Worm (Caenorhabditis elegans) whole organism, L1 larva: ENCODE data around the gene nlp-35.

Experiments
- F16B12.6 ChIP-seq: fragments of 150-350 bp; optimal IDR thresholded peaks from 2 replicates; lab custom pipeline; 2014; ENCODE audit warnings: missing biosample characterization, missing genetic modification characterization
- aha-1 ChIP-seq: fragments of 150-350 bp; optimal IDR thresholded peaks from 2 replicates; lab custom pipeline; 2014; ENCODE audit warnings: missing biosample characterization, missing genetic modification characterization
- alr-1 ChIP-seq: fragments of 200-800 bp; sonication (Bioruptor generic); optimal IDR thresholded peaks from 2 replicates; lab custom pipeline; 2018; ENCODE audit warnings: borderline replicate concordance, mild to moderate bottlenecking, missing genetic modification characterization, missing compliant biosample characterization
- aly-2 ChIP-seq: fragments of 150-350 bp; optimal IDR thresholded peaks from 2 replicates; lab custom pipeline; 2014; ENCODE audit warnings: missing biosample characterization, missing genetic modification characterization
- ama-1 ChIP-seq: fragments of 150-350 bp; optimal IDR thresholded peaks from 2 replicates; lab custom pipeline; 2014
- blmp-1 ChIP-seq: fragments of 150-350 bp; optimal IDR thresholded peaks from 2 replicates; lab custom pipeline; 2014; ENCODE audit warnings: missing biosample characterization, missing genetic modification characterization
- ceh-63 ChIP-seq: fragments of 200-800 bp; sonication (Bioruptor generic); optimal IDR thresholded peaks from 2 replicates; lab custom pipeline; 2018; ENCODE audit warnings: mild to moderate bottlenecking, missing genetic modification characterization, missing compliant biosample characterization
- ceh-82 ChIP-seq, 3 experiments: fragments of 150-350 bp in 1 of 3; sonication (generic microtip) in 2 of 3; optimal IDR thresholded peaks; 2 replicates each; lab custom pipeline; 2014 to 2017; ENCODE audit warnings: missing biosample characterization in 3 of 3, missing genetic modification characterization in 3 of 3
- dsc-1 ChIP-seq: sonication (generic microtip); optimal IDR thresholded peaks from 2 replicates; lab custom pipeline; 2016; ENCODE audit warnings: mild to moderate bottlenecking, missing genetic modification characterization, missing compliant biosample characterization
- efl-1 ChIP-seq, 4 experiments: fragments of 150-350 bp; optimal IDR thresholded peaks in 3 of 4; peaks in 1 of 4; 1 replicate in 1 of 4; 2 replicates in 3 of 4; lab custom pipeline; 2014; ENCODE audit warnings: missing biosample characterization in 2 of 4, missing genetic modification characterization in 2 of 4, missing genetic modification reagents in 2 of 4
- efl-3 ChIP-seq: fragments of 200-800 bp; sonication (Bioruptor generic); optimal IDR thresholded peaks from 2 replicates; lab custom pipeline; 2018; ENCODE audit warnings: mild to moderate bottlenecking, missing genetic modification characterization, missing compliant biosample characterization
- egl-13 ChIP-seq: sonication (generic microtip); optimal IDR thresholded peaks from 2 replicates; lab custom pipeline; 2016; ENCODE audit warnings: missing genotype, missing genetic modification reagents, missing genetic modification characterization, missing compliant biosample characterization
- elt-3 ChIP-seq, 6 experiments: fragments of 150-350 bp in 1 of 6; sonication (generic microtip); optimal IDR thresholded peaks; 2 replicates each; lab custom pipeline; 2017 to 2018; ENCODE audit warnings: missing biosample characterization in 6 of 6, missing genetic modification characterization in 6 of 6, inconsistent platforms in 1 of 6
- ets-5 ChIP-seq: fragments of 200-800 bp; sonication (Bioruptor generic); IDR thresholded peaks from 2 replicates; pipeline ENCODE4 v1.3.6; 2022; ENCODE audit warnings: missing genetic modification characterization, missing compliant biosample characterization
- fkh-10 ChIP-seq: sonication (generic microtip); optimal IDR thresholded peaks from 2 replicates; lab custom pipeline; 2017; ENCODE audit warnings: missing biosample characterization, missing genetic modification reagents, missing genetic modification characterization
- fkh-4 ChIP-seq: sonication (generic microtip); optimal IDR thresholded peaks from 2 replicates; lab custom pipeline; 2016; ENCODE audit warnings: missing compliant biosample characterization, missing genetic modification characterization, borderline replicate concordance
- fkh-8 ChIP-seq: sonication (generic microtip); optimal IDR thresholded peaks from 2 replicates; lab custom pipeline; 2016; ENCODE audit warnings: mild to moderate bottlenecking, missing genetic modification characterization, missing compliant biosample characterization
- fos-1 ChIP-seq: fragments of 150-350 bp; optimal IDR thresholded peaks from 2 replicates; lab custom pipeline; 2014; ENCODE audit warnings: missing biosample characterization, missing genetic modification characterization
- grh-1 ChIP-seq: fragments of 200-800 bp; sonication (Bioruptor generic); IDR thresholded peaks from 2 replicates; pipeline ENCODE4 v1.3.6; 2022; ENCODE audit warnings: missing genetic modification reagents, missing genetic modification characterization, missing compliant biosample characterization
- hpl-2 ChIP-seq: fragments of 150-350 bp; optimal IDR thresholded peaks from 2 replicates; lab custom pipeline; 2014; ENCODE audit warnings: missing biosample characterization, missing genetic modification reagents, missing genetic modification characterization
- irx-1 ChIP-seq: sonication (generic microtip); optimal IDR thresholded peaks from 2 replicates; lab custom pipeline; 2016; ENCODE audit warnings: missing genetic modification characterization, missing compliant biosample characterization
- lin-14 ChIP-seq: fragments of 200-800 bp; sonication (Bioruptor generic); optimal IDR thresholded peaks from 2 replicates; lab custom pipeline; 2018; ENCODE audit warnings: mild to moderate bottlenecking, missing genetic modification characterization, moderate library complexity, missing compliant biosample characterization
- lin-39 ChIP-seq: fragments of 150-350 bp; optimal IDR thresholded peaks from 2 replicates; lab custom pipeline; 2014; ENCODE audit warnings: missing biosample characterization, missing genetic modification reagents, missing genetic modification characterization
- mab-9 ChIP-seq: fragments of 200-800 bp; sonication (Bioruptor generic); IDR thresholded peaks from 2 replicates; pipeline ENCODE4 v1.3.6; 2022; ENCODE audit warnings: missing genetic modification reagents, missing genetic modification characterization, missing compliant biosample characterization
- mef-2 ChIP-seq: fragments of 150-350 bp; optimal IDR thresholded peaks from 2 replicates; lab custom pipeline; 2014; ENCODE audit warnings: missing biosample characterization, missing genetic modification characterization
- mep-1 ChIP-seq: fragments of 150-350 bp; optimal IDR thresholded peaks from 2 replicates; lab custom pipeline; 2014; ENCODE audit warnings: missing biosample characterization, missing genetic modification characterization
- nhr-12 ChIP-seq: sonication (generic microtip); optimal IDR thresholded peaks from 2 replicates; lab custom pipeline; 2017; ENCODE audit warnings: missing biosample characterization, missing genetic modification characterization
- nhr-19 ChIP-seq: fragments of 200-800 bp; sonication (Bioruptor generic); conservative IDR thresholded peaks from 2 replicates; pipeline ENCODE4 v1.3.6; 2022; ENCODE audit warnings: missing genetic modification characterization, missing compliant biosample characterization
- nhr-28 ChIP-seq: fragments of 150-350 bp; optimal IDR thresholded peaks from 2 replicates; lab custom pipeline; 2014; ENCODE audit warnings: missing biosample characterization, missing genetic modification characterization
- nhr-47 ChIP-seq: sonication (generic microtip); optimal IDR thresholded peaks from 2 replicates; lab custom pipeline; 2016; ENCODE audit warnings: mild to moderate bottlenecking, missing genetic modification characterization, moderate library complexity, missing compliant biosample characterization
- nhr-71 ChIP-seq: sonication (generic microtip); optimal IDR thresholded peaks from 2 replicates; lab custom pipeline; 2016; ENCODE audit warnings: mild to moderate bottlenecking, missing genetic modification characterization, moderate library complexity, missing compliant biosample characterization
- nhr-77 ChIP-seq: fragments of 150-350 bp; optimal IDR thresholded peaks from 2 replicates; lab custom pipeline; 2014; ENCODE audit warnings: missing biosample characterization, missing genetic modification characterization
- nhr-85 ChIP-seq: sonication (generic microtip); peaks from one replicate; lab custom pipeline; 2016; ENCODE audit warnings: missing genetic modification characterization, inconsistent platforms, missing compliant biosample characterization
- pag-3 ChIP-seq: sonication (generic microtip); optimal IDR thresholded peaks from 2 replicates; lab custom pipeline; 2017; ENCODE audit warnings: missing genetic modification characterization, mild to moderate bottlenecking, missing compliant biosample characterization, antibody characterized with exemption, borderline replicate concordance; ENCODE audit not compliant: insufficient read depth
- pax-3 ChIP-seq: fragments of 200-800 bp; sonication (Bioruptor generic); optimal IDR thresholded peaks from 2 replicates; lab custom pipeline; 2018; ENCODE audit warnings: mild to moderate bottlenecking, missing genetic modification characterization, moderate library complexity, missing compliant biosample characterization
- skn-1 ChIP-seq: fragments of 150-350 bp; optimal IDR thresholded peaks from 2 replicates; lab custom pipeline; 2014; ENCODE audit warnings: missing biosample characterization, missing genetic modification characterization
- snpc-4 ChIP-seq: fragments of 150-350 bp; optimal IDR thresholded peaks from 2 replicates; lab custom pipeline; 2014; ENCODE audit warnings: missing biosample characterization, missing genetic modification characterization
- sox-4 ChIP-seq: sonication (generic microtip); optimal IDR thresholded peaks from 2 replicates; lab custom pipeline; 2016; ENCODE audit warnings: missing genetic modification characterization, missing compliant biosample characterization
- swsn-7 ChIP-seq: sonication (generic microtip); optimal IDR thresholded peaks from 2 replicates; lab custom pipeline; 2016; ENCODE audit warnings: missing genetic modification characterization, missing compliant biosample characterization
- unc-130 ChIP-seq: fragments of 150-350 bp; optimal IDR thresholded peaks from 2 replicates; lab custom pipeline; 2017; ENCODE audit warnings: missing biosample characterization, missing genetic modification characterization, inconsistent platforms
- ztf-11 ChIP-seq, 2 experiments: sonication (generic microtip); optimal IDR thresholded peaks; 2 replicates each; lab custom pipeline; 2016 to 2017; ENCODE audit warnings: missing genetic modification characterization in 2 of 2, missing biosample characterization in 1 of 2, missing compliant biosample characterization in 1 of 2
- ztf-4 ChIP-seq: fragments of 150-350 bp; optimal IDR thresholded peaks from 2 replicates; lab custom pipeline; 2014; ENCODE audit warnings: missing biosample characterization, missing genetic modification characterization

nlp-35 gene

DNA sequence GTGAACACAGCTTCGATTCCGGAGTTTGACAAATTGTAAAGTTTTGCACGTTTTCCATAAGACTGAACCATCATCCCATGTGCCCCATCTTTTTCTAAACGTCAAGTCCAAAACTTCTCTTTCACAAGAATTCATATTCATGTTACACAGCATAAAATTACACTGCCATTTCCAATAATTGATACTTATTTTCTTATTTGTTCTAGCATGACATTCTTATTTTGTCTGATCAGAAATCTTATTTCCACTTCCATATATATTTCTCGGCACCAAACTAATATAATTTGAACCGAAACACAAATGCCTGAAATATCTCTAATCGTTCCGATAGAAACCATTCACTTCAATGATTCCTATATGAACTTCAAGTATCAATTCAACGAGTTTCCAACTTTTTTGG lies 32.8 kb downstream of the nlp-35 start, which contains the start of gene sru-2:
sru-2 (plus strand) TSS at position 301 of the 400 bp plus-strand sequence.
- TF ChIP-seq hpl-2 (no peak), ztf-4 (tag; lab: Kevin White, UChicago) (no peak), fkh-8 (tag; lab: Kevin White, UChicago) (peak; percentile 26), fkh-4 (tag; lab: Kevin White, UChicago) (no peak)

DNA sequence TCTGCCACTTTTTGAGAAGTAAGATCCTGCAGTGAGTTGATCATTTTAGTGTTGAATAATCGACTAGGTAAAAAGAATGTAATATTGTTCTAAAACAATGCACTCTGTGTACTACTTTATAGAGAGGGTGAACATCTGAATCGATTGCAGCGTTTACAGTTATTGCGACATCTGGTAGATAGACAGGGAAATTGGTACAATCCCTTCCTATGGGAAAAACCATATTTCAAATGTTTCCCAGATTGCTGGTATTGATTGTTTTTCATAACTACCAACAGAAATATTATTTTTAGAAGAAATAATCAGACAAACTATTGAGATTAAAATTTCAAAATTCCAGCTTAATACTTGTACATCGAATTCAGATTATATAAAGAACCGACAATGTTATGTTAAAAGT lies 33.7 kb downstream of the nlp-35 start, which contains the start of gene gadr-2:
gadr-2 (minus strand) TSS at position 101 of the 400 bp plus-strand sequence.
- TF ChIP-seq dsc-1 (tag; lab: Kevin White, UChicago): no peak
- TF ChIP-seq sox-4 (tag; lab: Kevin White, UChicago): no peak
- TF ChIP-seq ztf-11 (tag; optimal IDR thresholded peaks at IDR 0.05; lab: Kevin White, UChicago): no peak
- no peak for TF ChIP-seq hpl-2
- no peak for TF ChIP-seq mep-1 (tag; lab: Kevin White, UChicago)
- no peak for TF ChIP-seq irx-1 (tag; lab: Kevin White, UChicago)
- no peak for TF ChIP-seq skn-1 (tag; lab: Kevin White, UChicago)
- no peak for TF ChIP-seq aha-1
- no peak for TF ChIP-seq blmp-1 (tag; lab: Kevin White, UChicago)
- TF ChIP-seq nhr-71 (tag; lab: Kevin White, UChicago): no peak
- no peak for TF ChIP-seq lin-39
- no peak for TF ChIP-seq nhr-47 (tag; lab: Kevin White, UChicago)
- no peak for TF ChIP-seq efl-3
- no peak for TF ChIP-seq mef-2
- TF ChIP-seq nhr-28 (tag; lab: Kevin White, UChicago): no peak
- no peak for TF ChIP-seq efl-1 (optimal IDR thresholded peaks at IDR 0.05; lab: Kevin White, UChicago)
- no peak for TF ChIP-seq efl-1 (GFP tag; optimal IDR thresholded peaks at IDR 0.05 in 1 of 2; lab: Kevin White, UChicago)
- TF ChIP-seq mab-9 (GFP tag; lab: Robert Waterston, UW): no peak
- TF ChIP-seq ets-5: no peak

DNA sequence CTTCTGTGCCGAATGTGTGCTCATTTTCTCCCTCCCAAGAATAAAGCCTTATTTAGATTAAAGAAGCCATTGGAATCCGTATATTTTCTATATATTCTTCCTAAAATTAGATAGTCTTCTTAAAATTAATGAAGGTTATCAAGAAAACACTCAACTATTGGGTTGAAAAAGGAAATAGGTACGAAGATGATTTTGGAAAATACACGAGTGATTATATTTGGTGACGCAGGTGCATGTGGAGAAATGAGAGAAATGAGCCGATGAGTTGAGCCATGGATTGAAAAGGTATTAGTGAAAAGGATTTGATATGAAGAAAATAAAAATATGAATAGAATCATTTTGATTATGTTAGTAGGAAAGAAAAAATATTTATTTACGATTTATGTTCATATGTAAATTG lies 37.8 kb downstream of the nlp-35 start, which contains the start of gene cng-3:
cng-3 (minus strand) TSS at position 102 of the 400 bp plus-strand sequence.
- TF ChIP-seq nhr-85 (tag; lab: Kevin White, UChicago) (no peak), fkh-8 (tag; lab: Kevin White, UChicago) (peak; percentile 15), F16B12.6 (no peak), pax-3 (tag; lab: Kevin White, UChicago) (peak; percentile 18), ceh-82 (tag; optimal IDR thresholded peaks at IDR 0.05; lab: Kevin White, UChicago) (no peak), nhr-77 (tag; lab: Kevin White, UChicago) (no peak), skn-1 (tag; lab: Kevin White, UChicago) (no peak), dsc-1 (tag; lab: Kevin White, UChicago) (peak; percentile 93)

DNA sequence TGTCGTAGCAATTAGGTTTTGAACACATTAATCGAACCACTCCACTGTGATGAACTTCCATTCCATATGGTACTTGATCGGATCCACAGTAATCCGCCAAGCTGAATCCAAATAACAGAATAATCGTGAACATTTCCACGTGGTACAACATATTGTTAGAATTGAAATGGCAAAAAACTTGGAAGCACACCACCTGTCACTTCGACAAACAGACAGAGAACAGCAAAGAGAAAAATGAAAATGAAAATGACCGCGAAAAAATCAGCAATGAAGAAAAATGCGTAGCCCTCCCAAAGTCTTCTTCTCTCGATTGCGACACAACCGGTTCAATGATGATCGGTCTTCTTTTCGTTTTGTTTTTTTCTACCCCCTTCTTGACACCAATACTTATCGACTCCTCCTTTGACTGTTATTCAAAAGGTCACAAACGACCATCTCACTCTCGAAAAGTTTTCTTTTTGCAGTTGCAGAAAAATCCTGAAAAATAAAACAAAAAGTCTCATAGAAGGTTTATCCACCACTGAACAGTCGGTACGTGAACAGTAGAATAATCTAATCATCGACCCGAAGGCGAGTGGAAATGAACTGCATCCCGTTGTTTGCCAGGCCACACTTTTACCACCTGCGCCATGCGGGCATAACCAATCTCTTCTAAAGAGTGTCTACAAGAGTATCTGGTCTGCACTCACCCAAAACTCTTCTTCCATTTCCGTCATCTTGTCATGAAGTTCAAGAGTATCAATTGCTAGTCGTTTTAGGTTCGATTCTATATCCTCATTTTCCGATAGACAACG lies 41.4 kb downstream of the nlp-35 start, which contains the start of gene wrt-3:
wrt-3 (minus strand) TSS at position 322 of the 794 bp plus-strand sequence.
- TF ChIP-seq nhr-71 (tag; lab: Kevin White, UChicago): peak; percentile 57
- TF ChIP-seq ceh-63 (GFP tag; lab: Kevin White, UChicago): no peak
- TF ChIP-seq unc-130: no peak
- no peak for TF ChIP-seq ama-1 (lab: Kevin White, UChicago)
- peak; percentile 73 for TF ChIP-seq lin-14 (GFP tag; lab: Kevin White, UChicago)
- no peak for TF ChIP-seq fos-1
- no peak for TF ChIP-seq nhr-28 (tag; lab: Kevin White, UChicago)
- TF ChIP-seq efl-3: no peak
- TF ChIP-seq mep-1 (tag; lab: Kevin White, UChicago): peak; percentile 67
- TF ChIP-seq alr-1 (tag; lab: Kevin White, UChicago): no peak
- TF ChIP-seq nhr-19: peak; percentile 53
- TF ChIP-seq elt-3 (tag; optimal IDR thresholded peaks at IDR 0.05; lab: Kevin White, UChicago): peak in 3 of 6 experiments; percentile 3 to 43 (median 23)
- peak; percentile 89 for TF ChIP-seq nhr-85 (tag; lab: Kevin White, UChicago)
- TF ChIP-seq snpc-4 (tag; lab: Kevin White, UChicago): peak; percentile 57
- TF ChIP-seq dsc-1 (tag; lab: Kevin White, UChicago): peak; percentile 27
- TF ChIP-seq aly-2 (tag; lab: Kevin White, UChicago): peak; percentile 39
- TF ChIP-seq nhr-47 (tag; lab: Kevin White, UChicago): peak; percentile 65
- TF ChIP-seq sox-4 (tag; lab: Kevin White, UChicago): peak; percentile 40
- peak; percentile 22 to 43 for TF ChIP-seq efl-1 (optimal IDR thresholded peaks at IDR 0.05; lab: Kevin White, UChicago)
- peak in 1 of 2 experiments; percentile 93 for TF ChIP-seq efl-1 (GFP tag; optimal IDR thresholded peaks at IDR 0.05 in 1 of 2; lab: Kevin White, UChicago)
- no peak for TF ChIP-seq nhr-12
- TF ChIP-seq swsn-7 (tag; lab: Kevin White, UChicago): peak; percentile 53
- TF ChIP-seq blmp-1 (tag; lab: Kevin White, UChicago): peak; percentile 89
- peak; percentile 64 for TF ChIP-seq pag-3 (tag; lab: Kevin White, UChicago)
- no peak for TF ChIP-seq skn-1 (tag; lab: Kevin White, UChicago)
- peak; percentile 41 for TF ChIP-seq grh-1 (GFP tag; lab: Robert Waterston, UW)
- no peak for TF ChIP-seq fkh-10 (GFP tag; lab: Kevin White, UChicago)
- peak; percentile 18 for TF ChIP-seq egl-13
- TF ChIP-seq ceh-82 (tag; optimal IDR thresholded peaks at IDR 0.05; lab: Kevin White, UChicago): peak in 2 of 3 experiments; percentile 10 to 40
